Worm (Caenorhabditis elegans) whole organism, L3 larva: ENCODE results near the gene arrd-19.

Experiments
- R02D3.7 ChIP-seq: fragments of 150-350 bp; optimal IDR thresholded peaks from 2 replicates; lab custom pipeline; 2014; ENCODE audit warnings: missing biosample characterization, missing genetic modification characterization
- ZK546.5 ChIP-seq: sonication (generic microtip); optimal IDR thresholded peaks from 2 replicates; lab custom pipeline; 2017; ENCODE audit warnings: missing biosample characterization, missing genetic modification characterization
- aly-2 ChIP-seq: fragments of 150-350 bp; optimal IDR thresholded peaks from 2 replicates; lab custom pipeline; 2014; ENCODE audit warnings: missing biosample characterization, missing genetic modification characterization
- ama-1 ChIP-seq: fragments of 150-350 bp; optimal IDR thresholded peaks from 2 replicates; lab custom pipeline; 2018
- ceh-16 ChIP-seq: sonication (generic microtip); optimal IDR thresholded peaks from 2 replicates; lab custom pipeline; 2017; ENCODE audit warnings: missing biosample characterization, missing genetic modification characterization
- ceh-28 ChIP-seq: fragments of 150-350 bp; optimal IDR thresholded peaks from 2 replicates; lab custom pipeline; 2014; ENCODE audit warnings: missing biosample characterization, missing genetic modification reagents, missing genetic modification characterization
- ceh-82 ChIP-seq: fragments of 150-350 bp; optimal IDR thresholded peaks from 2 replicates; lab custom pipeline; 2014; ENCODE audit warnings: missing biosample characterization, missing genetic modification characterization
- ceh-9 ChIP-seq: sonication (generic microtip); optimal IDR thresholded peaks from 2 replicates; lab custom pipeline; 2018; ENCODE audit warnings: missing biosample characterization, missing genetic modification characterization
- daf-12 ChIP-seq: fragments of 150-350 bp; optimal IDR thresholded peaks from 2 replicates; lab custom pipeline; 2014; ENCODE audit warnings: missing biosample characterization, missing genetic modification reagents, missing genetic modification characterization
- egl-27 ChIP-seq: sonication (generic microtip); optimal IDR thresholded peaks from 4 replicates; lab custom pipeline; 2017; ENCODE audit warnings: missing biosample characterization, missing genetic modification reagents, missing genetic modification characterization
- egl-5 ChIP-seq: fragments of 150-350 bp; optimal IDR thresholded peaks from 2 replicates; lab custom pipeline; 2017; ENCODE audit warnings: missing biosample characterization, missing genetic modification reagents, missing genetic modification characterization, inconsistent platforms
- elt-1 ChIP-seq: fragments of 150-350 bp; optimal IDR thresholded peaks from 2 replicates; lab custom pipeline; 2014; ENCODE audit warnings: missing biosample characterization, missing genetic modification characterization
- elt-2 ChIP-seq: sonication (generic microtip); optimal IDR thresholded peaks from 2 replicates; lab custom pipeline; 2016; ENCODE audit warnings: missing genetic modification reagents, mild to moderate bottlenecking, missing genetic modification characterization, missing compliant biosample characterization
- eor-1 ChIP-seq, 2 experiments: fragments of 150-350 bp; optimal IDR thresholded peaks; 2 replicates each; lab custom pipeline; 2014 to 2018; ENCODE audit warnings: missing biosample characterization in 2 of 2, missing genetic modification characterization in 2 of 2
- fkh-10 ChIP-seq: sonication (generic microtip); optimal IDR thresholded peaks from 2 replicates; lab custom pipeline; 2017; ENCODE audit warnings: missing biosample characterization, missing genetic modification reagents, missing genetic modification characterization
- fkh-2 ChIP-seq: fragments of 150-350 bp; optimal IDR thresholded peaks from 2 replicates; lab custom pipeline; 2014; ENCODE audit warnings: missing biosample characterization, missing genetic modification reagents, missing genetic modification characterization
- hmg-11 ChIP-seq: sonication (generic microtip); optimal IDR thresholded peaks from 2 replicates; lab custom pipeline; 2016; ENCODE audit warnings: missing genetic modification characterization, missing compliant biosample characterization
- lin-15B ChIP-seq: fragments of 150-350 bp; optimal IDR thresholded peaks from 2 replicates; lab custom pipeline; 2014; ENCODE audit warnings: missing biosample characterization, missing genetic modification characterization
- lin-39 ChIP-seq: fragments of 150-350 bp; optimal IDR thresholded peaks from 2 replicates; lab custom pipeline; 2018; ENCODE audit warnings: missing biosample characterization, missing genetic modification reagents, missing genetic modification characterization
- lsy-12 ChIP-seq: sonication (generic microtip); optimal IDR thresholded peaks from 2 replicates; lab custom pipeline; 2016; ENCODE audit warnings: mild to moderate bottlenecking, missing genetic modification characterization, missing compliant biosample characterization
- mdl-1 ChIP-seq: fragments of 150-350 bp; optimal IDR thresholded peaks from 2 replicates; lab custom pipeline; 2014; ENCODE audit warnings: missing biosample characterization, missing genetic modification characterization
- mml-1 ChIP-seq: fragments of 150-350 bp; sonication (generic microtip); optimal IDR thresholded peaks from 3 replicates; lab custom pipeline; 2014; ENCODE audit warnings: missing biosample characterization, missing genetic modification characterization
- nfya-1 ChIP-seq: sonication (generic microtip); optimal IDR thresholded peaks from 2 replicates; lab custom pipeline; 2017; ENCODE audit warnings: missing genetic modification characterization, mild to moderate bottlenecking, missing compliant biosample characterization, antibody characterized with exemption, moderate library complexity; ENCODE audit not compliant: insufficient read depth
- nhr-11 ChIP-seq: fragments of 150-350 bp; optimal IDR thresholded peaks from 2 replicates; lab custom pipeline; 2014; ENCODE audit warnings: missing biosample characterization, missing genetic modification characterization
- nhr-23 ChIP-seq: fragments of 150-350 bp; optimal IDR thresholded peaks from 2 replicates; lab custom pipeline; 2014; ENCODE audit warnings: missing biosample characterization, missing genetic modification reagents, missing genetic modification characterization
- nhr-237 ChIP-seq: fragments of 150-350 bp; optimal IDR thresholded peaks from 2 replicates; lab custom pipeline; 2014; ENCODE audit warnings: missing biosample characterization, missing genetic modification characterization
- nhr-43 ChIP-seq: sonication (generic microtip); optimal IDR thresholded peaks from 2 replicates; lab custom pipeline; 2016; ENCODE audit warnings: mild to moderate bottlenecking, missing genetic modification characterization, missing compliant biosample characterization; ENCODE audit not compliant: poor library complexity, severe bottlenecking
- nhr-67 ChIP-seq: fragments of 150-350 bp; optimal IDR thresholded peaks from 2 replicates; lab custom pipeline; 2014; ENCODE audit warnings: missing biosample characterization, missing genetic modification characterization
- nhr-77 ChIP-seq: fragments of 150-350 bp; optimal IDR thresholded peaks from 2 replicates; lab custom pipeline; 2014; ENCODE audit warnings: missing biosample characterization, missing genetic modification characterization
- pha-4 ChIP-seq: fragments of 150-350 bp; optimal IDR thresholded peaks from 2 replicates; lab custom pipeline; 2014; ENCODE audit warnings: missing biosample characterization, missing genetic modification reagents, missing genetic modification characterization
- pqm-1 ChIP-seq: fragments of 150-350 bp; optimal IDR thresholded peaks from 2 replicates; lab custom pipeline; 2017; ENCODE audit warnings: missing biosample characterization, missing genetic modification characterization, inconsistent platforms
- sea-2 ChIP-seq: fragments of 150-350 bp; sonication (generic microtip); optimal IDR thresholded peaks from 4 replicates; lab custom pipeline; 2014; ENCODE audit warnings: missing biosample characterization, missing genetic modification reagents, missing genetic modification characterization
- skn-1 ChIP-seq: fragments of 150-350 bp; optimal IDR thresholded peaks from 2 replicates; lab custom pipeline; 2014; ENCODE audit warnings: missing biosample characterization, missing genetic modification characterization
- snpc-4 ChIP-seq: fragments of 150-350 bp; optimal IDR thresholded peaks from 2 replicates; lab custom pipeline; 2014; ENCODE audit warnings: missing biosample characterization, missing genetic modification characterization
- tbx-2 ChIP-seq: sonication (generic microtip); optimal IDR thresholded peaks from 2 replicates; lab custom pipeline; 2016; ENCODE audit warnings: mild to moderate bottlenecking, missing genetic modification characterization, missing compliant biosample characterization
- unc-39 ChIP-seq: sonication (generic microtip); optimal IDR thresholded peaks from 4 replicates; lab custom pipeline; 2017; ENCODE audit warnings: missing biosample characterization, missing genetic modification characterization
- ztf-4 ChIP-seq: fragments of 150-350 bp; optimal IDR thresholded peaks from 2 replicates; lab custom pipeline; 2014; ENCODE audit warnings: missing biosample characterization, missing genetic modification characterization

The arrd-19 gene

DNA sequence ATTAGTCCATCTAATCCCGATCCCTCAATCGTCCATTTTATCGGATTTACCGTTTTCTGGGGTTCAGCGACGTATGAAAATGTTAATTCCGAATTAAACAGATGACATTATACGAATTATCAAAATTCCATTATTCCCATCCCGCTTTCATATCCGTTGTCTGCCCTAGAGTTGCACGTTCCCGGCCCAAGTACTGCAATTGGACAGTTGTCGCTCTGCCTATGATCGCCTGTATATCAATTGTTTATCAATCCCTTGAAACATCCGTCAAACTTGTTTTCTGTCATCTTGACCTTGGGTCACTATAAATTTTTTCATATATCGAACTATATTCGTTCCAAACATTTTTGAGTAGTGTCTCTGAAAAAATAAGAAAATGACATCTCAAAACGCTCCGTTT lies 43.0 kb upstream of the arrd-19 start, which contains the start of gene C04E12.5:
C04E12.5 (plus strand) TSS at position 301 of the 400 bp plus-strand sequence.
- TF ChIP-seq skn-1 (no peak), daf-12 (tag; lab: Kevin White, UChicago) (no peak), ama-1 (lab: Kevin White, UChicago) (no peak), egl-27 (tag; lab: Kevin White, UChicago) (no peak), ceh-28 (tag; lab: Kevin White, UChicago) (no peak), nhr-77 (tag; lab: Kevin White, UChicago) (no peak), fkh-2 (no peak), R02D3.7 (tag; lab: Kevin White, UChicago) (no peak), ceh-9 (tag; lab: Kevin White, UChicago) (no peak), elt-1 (no peak), nhr-237 (tag; lab: Kevin White, UChicago) (no peak), lin-39 (no peak), unc-39 (no peak), elt-2 (no peak)

DNA sequence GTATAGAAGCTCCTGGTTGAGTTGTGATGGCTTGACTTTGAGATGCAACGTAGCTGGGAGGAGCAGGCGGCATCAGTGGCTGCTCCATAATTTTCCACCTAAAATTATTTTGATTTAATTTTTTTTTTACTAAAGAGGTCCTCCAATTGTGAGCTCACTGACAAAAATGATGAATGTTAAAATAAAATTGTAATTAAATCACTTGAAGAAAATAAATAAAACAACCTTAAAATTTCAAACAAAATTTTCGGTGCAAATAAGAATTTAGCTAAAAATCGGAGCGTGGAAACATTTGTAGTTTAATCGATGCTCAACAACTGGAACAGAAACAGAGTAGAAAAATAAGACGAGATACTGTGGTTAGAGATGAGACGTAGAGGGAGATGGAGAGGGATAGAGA lies 41.8 kb upstream of the arrd-19 start, which contains the start of gene scrm-3:
scrm-3 (minus strand) TSS at position 101 of the 400 bp plus-strand sequence.
- TF ChIP-seq ceh-82: no peak
- TF ChIP-seq nhr-77 (tag; lab: Kevin White, UChicago): no peak
- no peak for TF ChIP-seq snpc-4
- TF ChIP-seq mml-1 (tag; lab: Kevin White, UChicago): no peak
- TF ChIP-seq hmg-11: no peak
- TF ChIP-seq ceh-28 (tag; lab: Kevin White, UChicago): no peak

DNA sequence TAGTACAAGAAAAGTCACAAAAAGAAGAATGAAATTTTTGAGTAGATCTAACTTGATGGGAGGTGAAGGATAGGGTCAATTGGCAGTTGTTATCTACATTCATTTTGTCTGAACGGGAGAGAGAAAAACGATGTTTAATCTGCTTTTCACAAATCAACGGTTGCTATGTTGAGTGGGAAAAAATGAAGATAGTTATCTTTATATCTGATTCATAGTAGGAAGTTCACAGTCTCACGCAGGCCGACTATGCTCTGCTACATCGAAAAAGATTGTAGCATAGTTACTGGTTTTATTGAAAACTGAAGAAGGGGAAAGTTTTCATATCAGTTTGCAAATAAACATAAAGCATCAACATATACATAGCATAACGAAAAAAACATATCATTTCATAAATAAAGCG lies 40.2 kb upstream of the arrd-19 start:
- TF ChIP-seq nhr-23 (tag; lab: Kevin White, UChicago): peak; percentile 31
- TF ChIP-seq egl-27 (tag; lab: Kevin White, UChicago): no peak
- TF ChIP-seq elt-1: peak; percentile 87
- TF ChIP-seq, all 47 proteins: peak for 2

- no peak for TF ChIP-seq nhr-43 (tag; lab: Kevin White, UChicago)
- no peak for TF ChIP-seq ceh-28 (tag; lab: Kevin White, UChicago)
- TF ChIP-seq ztf-4 (tag; lab: Kevin White, UChicago): no peak
- no peak for TF ChIP-seq pha-4 (tag; lab: Kevin White, UChicago)
- TF ChIP-seq egl-5 (tag; lab: Kevin White, UChicago): no peak
- TF ChIP-seq, all 47 proteins: peak for 0
Observed at ce11 chrV:3352925-3353324, 37.6 kb upstream of the arrd-19 start, which contains the start of gene C17B7.12. TSS of gene C17B7.12 (plus strand) at chrV:3353225.

- no peak for TF ChIP-seq eor-1 (tag; optimal IDR thresholded peaks at IDR 0.05; lab: Kevin White, UChicago)
- TF ChIP-seq unc-39: no peak
- no peak for TF ChIP-seq mdl-1 (tag; lab: Kevin White, UChicago)
- TF ChIP-seq daf-12 (tag; lab: Kevin White, UChicago): no peak
- no peak for TF ChIP-seq snpc-4
- no peak for TF ChIP-seq ztf-4 (tag; lab: Kevin White, UChicago)
- TF ChIP-seq mml-1 (tag; lab: Kevin White, UChicago): no peak
- no peak for TF ChIP-seq lin-15B (tag; lab: Kevin White, UChicago)
- TF ChIP-seq nfya-1 (tag; lab: Kevin White, UChicago): no peak
- TF ChIP-seq fkh-2: no peak
- no peak for TF ChIP-seq pqm-1 (tag; lab: Kevin White, UChicago)
- TF ChIP-seq lsy-12 (tag; lab: Kevin White, UChicago): no peak
- TF ChIP-seq egl-5 (tag; lab: Kevin White, UChicago): no peak
- TF ChIP-seq skn-1: no peak
- no peak for TF ChIP-seq R02D3.7 (tag; lab: Kevin White, UChicago)
- no peak for TF ChIP-seq elt-1
Observed at ce11 chrV:3351266-3351665, 36.0 kb upstream of the arrd-19 start, which contains the start of gene str-63. TSS of gene str-63 (plus strand) at chrV:3351566.

DNA sequence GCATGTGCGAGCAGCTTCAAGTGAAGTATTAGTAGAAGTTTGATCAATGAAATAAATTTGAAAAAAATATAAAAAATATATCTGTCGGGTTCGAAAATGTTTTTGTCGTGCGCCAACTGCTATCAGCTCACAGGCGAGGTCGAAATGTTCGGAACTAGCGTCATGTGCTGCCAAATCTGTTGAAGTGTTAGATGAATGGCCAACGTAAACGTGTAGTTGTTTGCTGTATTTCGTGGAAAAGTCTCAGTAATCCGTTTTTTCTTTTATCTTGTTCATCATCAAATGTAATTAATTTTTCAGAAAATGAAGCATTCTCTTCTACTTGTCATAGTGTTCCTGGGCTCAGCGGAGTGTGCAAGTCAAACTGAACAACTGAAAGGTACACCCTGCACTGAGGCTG lies 34.6 kb upstream of the arrd-19 start, which contains the start of gene C17B7.15:
C17B7.15 (plus strand) TSS at position 301 of the 400 bp plus-strand sequence.
- TF ChIP-seq sea-2 (no peak), pha-4 (tag; lab: Kevin White, UChicago) (no peak), aly-2 (tag; lab: Kevin White, UChicago) (no peak), nhr-43 (tag; lab: Kevin White, UChicago) (no peak), nhr-11 (tag; lab: Kevin White, UChicago) (no peak), ceh-28 (tag; lab: Kevin White, UChicago) (no peak), R02D3.7 (tag; lab: Kevin White, UChicago) (no peak), lin-39 (no peak), ceh-82 (no peak), lsy-12 (tag; lab: Kevin White, UChicago) (no peak), nhr-67 (no peak), ceh-16 (tag; lab: Kevin White, UChicago) (no peak), tbx-2 (no peak), fkh-10 (GFP tag; lab: Kevin White, UChicago) (no peak), eor-1 (tag; optimal IDR thresholded peaks at IDR 0.05; lab: Kevin White, UChicago) (no peak), ZK546.5 (tag; lab: Kevin White, UChicago) (no peak)
